Worm (Caenorhabditis elegans) whole organism, L1 larva: Measurements from ENCODE around the gene srz-82.

ENCODE experiments used
- C16A3.4 ChIP-seq: fragments of 150-350 bp; optimal IDR thresholded peaks from 2 replicates; lab custom pipeline; 2014; ENCODE audit warnings: missing biosample characterization, missing genetic modification characterization
- F16B12.6 ChIP-seq: fragments of 150-350 bp; optimal IDR thresholded peaks from 2 replicates; lab custom pipeline; 2014; ENCODE audit warnings: missing biosample characterization, missing genetic modification characterization
- aha-1 ChIP-seq: fragments of 150-350 bp; optimal IDR thresholded peaks from 2 replicates; lab custom pipeline; 2014; ENCODE audit warnings: missing biosample characterization, missing genetic modification characterization
- aly-2 ChIP-seq: fragments of 150-350 bp; optimal IDR thresholded peaks from 2 replicates; lab custom pipeline; 2014; ENCODE audit warnings: missing biosample characterization, missing genetic modification characterization
- ama-1 ChIP-seq: fragments of 150-350 bp; optimal IDR thresholded peaks from 2 replicates; lab custom pipeline; 2014
- blmp-1 ChIP-seq: fragments of 150-350 bp; optimal IDR thresholded peaks from 2 replicates; lab custom pipeline; 2014; ENCODE audit warnings: missing biosample characterization, missing genetic modification characterization
- ceh-8 ChIP-seq: fragments of 200-800 bp; sonication (Bioruptor generic); optimal IDR thresholded peaks from 2 replicates; lab custom pipeline; 2018; ENCODE audit warnings: mild to moderate bottlenecking, missing genetic modification characterization, moderate library complexity, missing compliant biosample characterization
- ceh-82 ChIP-seq, 3 experiments: fragments of 150-350 bp in 1 of 3; sonication (generic microtip) in 2 of 3; optimal IDR thresholded peaks; 2 replicates each; lab custom pipeline; 2014 to 2017; ENCODE audit warnings: missing biosample characterization in 3 of 3, missing genetic modification characterization in 3 of 3
- ceh-88 ChIP-seq: fragments of 200-800 bp; sonication (Bioruptor generic); IDR thresholded peaks from 2 replicates; pipeline ENCODE4 v1.3.6; 2022; ENCODE audit warnings: missing genetic modification characterization, missing compliant biosample characterization
- dpl-1 ChIP-seq, 3 experiments: fragments of 150-350 bp in 2 of 3; sonication (generic microtip) in 1 of 3; optimal IDR thresholded peaks; 2 replicates each; lab custom pipeline; 2014 to 2017; ENCODE audit warnings: missing biosample characterization in 3 of 3, missing genetic modification characterization in 3 of 3, missing genetic modification reagents in 3 of 3
- dsc-1 ChIP-seq: sonication (generic microtip); optimal IDR thresholded peaks from 2 replicates; lab custom pipeline; 2016; ENCODE audit warnings: mild to moderate bottlenecking, missing genetic modification characterization, missing compliant biosample characterization
- efl-1 ChIP-seq, 4 experiments: fragments of 150-350 bp; optimal IDR thresholded peaks in 3 of 4; peaks in 1 of 4; 1 replicate in 1 of 4; 2 replicates in 3 of 4; lab custom pipeline; 2014; ENCODE audit warnings: missing biosample characterization in 2 of 4, missing genetic modification characterization in 2 of 4, missing genetic modification reagents in 2 of 4
- efl-3 ChIP-seq: fragments of 200-800 bp; sonication (Bioruptor generic); optimal IDR thresholded peaks from 2 replicates; lab custom pipeline; 2018; ENCODE audit warnings: mild to moderate bottlenecking, missing genetic modification characterization, missing compliant biosample characterization
- egl-13 ChIP-seq: sonication (generic microtip); optimal IDR thresholded peaks from 2 replicates; lab custom pipeline; 2016; ENCODE audit warnings: missing genotype, missing genetic modification reagents, missing genetic modification characterization, missing compliant biosample characterization
- fkh-10 ChIP-seq: sonication (generic microtip); optimal IDR thresholded peaks from 2 replicates; lab custom pipeline; 2017; ENCODE audit warnings: missing biosample characterization, missing genetic modification reagents, missing genetic modification characterization
- fkh-8 ChIP-seq: sonication (generic microtip); optimal IDR thresholded peaks from 2 replicates; lab custom pipeline; 2016; ENCODE audit warnings: mild to moderate bottlenecking, missing genetic modification characterization, missing compliant biosample characterization
- hlh-17 ChIP-seq: fragments of 200-800 bp; sonication (Bioruptor generic); optimal IDR thresholded peaks from 2 replicates; lab custom pipeline; 2018; ENCODE audit warnings: missing genetic modification characterization, mild to moderate bottlenecking, missing compliant biosample characterization, moderate library complexity, borderline replicate concordance
- isw-1 ChIP-seq: fragments of 200-800 bp; sonication (Bioruptor generic); IDR thresholded peaks from 2 replicates; pipeline ENCODE4 v1.3.6; 2022; ENCODE audit warnings: missing genetic modification characterization, missing compliant biosample characterization
- lin-13 ChIP-seq: fragments of 150-350 bp; optimal IDR thresholded peaks from 2 replicates; lab custom pipeline; 2014; ENCODE audit warnings: missing biosample characterization, missing genetic modification reagents, missing genetic modification characterization
- lin-14 ChIP-seq: fragments of 200-800 bp; sonication (Bioruptor generic); optimal IDR thresholded peaks from 2 replicates; lab custom pipeline; 2018; ENCODE audit warnings: mild to moderate bottlenecking, missing genetic modification characterization, moderate library complexity, missing compliant biosample characterization
- lin-15B ChIP-seq: fragments of 150-350 bp; sonication (generic microtip); optimal IDR thresholded peaks from 3 replicates; lab custom pipeline; 2014; ENCODE audit warnings: missing biosample characterization, missing genetic modification characterization
- lin-35 ChIP-seq, 2 experiments: fragments of 150-350 bp; optimal IDR thresholded peaks; 2 replicates each; lab custom pipeline; 2014; ENCODE audit warnings: missing biosample characterization in 2 of 2, missing genetic modification characterization in 2 of 2, missing genetic modification reagents in 2 of 2
- lin-39 ChIP-seq: fragments of 150-350 bp; optimal IDR thresholded peaks from 2 replicates; lab custom pipeline; 2014; ENCODE audit warnings: missing biosample characterization, missing genetic modification reagents, missing genetic modification characterization
- lir-3 ChIP-seq: sonication (generic microtip); optimal IDR thresholded peaks from 2 replicates; lab custom pipeline; 2016; ENCODE audit warnings: mild to moderate bottlenecking, missing genetic modification characterization, moderate library complexity, missing compliant biosample characterization; ENCODE audit not compliant: poor library complexity
- lsy-2 ChIP-seq, 2 experiments: fragments of 150-350 bp; optimal IDR thresholded peaks; 2 replicates each; lab custom pipeline; 2014; ENCODE audit warnings: missing biosample characterization in 2 of 2, missing genetic modification characterization in 2 of 2
- mab-9 ChIP-seq: fragments of 200-800 bp; sonication (Bioruptor generic); IDR thresholded peaks from 2 replicates; pipeline ENCODE4 v1.3.6; 2022; ENCODE audit warnings: missing genetic modification reagents, missing genetic modification characterization, missing compliant biosample characterization
- mdl-1 ChIP-seq, 2 experiments: fragments of 150-350 bp; optimal IDR thresholded peaks; 2 replicates each; lab custom pipeline; 2014 to 2017; ENCODE audit warnings: missing biosample characterization in 2 of 2, missing genetic modification characterization in 2 of 2, inconsistent platforms in 1 of 2
- nhr-19 ChIP-seq: fragments of 200-800 bp; sonication (Bioruptor generic); conservative IDR thresholded peaks from 2 replicates; pipeline ENCODE4 v1.3.6; 2022; ENCODE audit warnings: missing genetic modification characterization, missing compliant biosample characterization
- nhr-20 ChIP-seq: sonication (generic microtip); optimal IDR thresholded peaks from 2 replicates; lab custom pipeline; 2016; ENCODE audit warnings: mild to moderate bottlenecking, missing genetic modification characterization, missing compliant biosample characterization
- nhr-47 ChIP-seq: sonication (generic microtip); optimal IDR thresholded peaks from 2 replicates; lab custom pipeline; 2016; ENCODE audit warnings: mild to moderate bottlenecking, missing genetic modification characterization, moderate library complexity, missing compliant biosample characterization
- nhr-71 ChIP-seq: sonication (generic microtip); optimal IDR thresholded peaks from 2 replicates; lab custom pipeline; 2016; ENCODE audit warnings: mild to moderate bottlenecking, missing genetic modification characterization, moderate library complexity, missing compliant biosample characterization
- nhr-76 ChIP-seq: sonication (generic microtip); optimal IDR thresholded peaks from 2 replicates; lab custom pipeline; 2017; ENCODE audit warnings: missing biosample characterization, missing genetic modification characterization
- nhr-77 ChIP-seq: fragments of 150-350 bp; optimal IDR thresholded peaks from 2 replicates; lab custom pipeline; 2014; ENCODE audit warnings: missing biosample characterization, missing genetic modification characterization
- nhr-85 ChIP-seq: sonication (generic microtip); peaks from one replicate; lab custom pipeline; 2016; ENCODE audit warnings: missing genetic modification characterization, inconsistent platforms, missing compliant biosample characterization
- nhr-90 ChIP-seq: sonication (generic microtip); optimal IDR thresholded peaks from 2 replicates; lab custom pipeline; 2016; ENCODE audit warnings: mild to moderate bottlenecking, missing genetic modification characterization, missing compliant biosample characterization; ENCODE audit not compliant: poor library complexity
- pqm-1 ChIP-seq: sonication (generic microtip); optimal IDR thresholded peaks from 3 replicates; lab custom pipeline; 2017; ENCODE audit warnings: missing biosample characterization, missing genetic modification characterization
- skn-1 ChIP-seq: fragments of 150-350 bp; optimal IDR thresholded peaks from 2 replicates; lab custom pipeline; 2014; ENCODE audit warnings: missing biosample characterization, missing genetic modification characterization
- snpc-4 ChIP-seq: fragments of 150-350 bp; optimal IDR thresholded peaks from 2 replicates; lab custom pipeline; 2014; ENCODE audit warnings: missing biosample characterization, missing genetic modification characterization
- snu-23 ChIP-seq: sonication (generic microtip); optimal IDR thresholded peaks from 2 replicates; lab custom pipeline; 2016; ENCODE audit warnings: missing genetic modification characterization, missing compliant biosample characterization
- sox-4 ChIP-seq: sonication (generic microtip); optimal IDR thresholded peaks from 2 replicates; lab custom pipeline; 2016; ENCODE audit warnings: missing genetic modification characterization, missing compliant biosample characterization
- sup-37 ChIP-seq: fragments of 200-800 bp; sonication (Bioruptor generic); optimal IDR thresholded peaks from 2 replicates; lab custom pipeline; 2018; ENCODE audit warnings: mild to moderate bottlenecking, missing genetic modification characterization, missing compliant biosample characterization
- swsn-7 ChIP-seq: sonication (generic microtip); optimal IDR thresholded peaks from 2 replicates; lab custom pipeline; 2016; ENCODE audit warnings: missing genetic modification characterization, missing compliant biosample characterization
- tbx-2 ChIP-seq: sonication (generic microtip); optimal IDR thresholded peaks from 2 replicates; lab custom pipeline; 2016; ENCODE audit warnings: missing genetic modification characterization, missing compliant biosample characterization
- unc-130 ChIP-seq: fragments of 150-350 bp; optimal IDR thresholded peaks from 2 replicates; lab custom pipeline; 2017; ENCODE audit warnings: missing biosample characterization, missing genetic modification characterization, inconsistent platforms
- unc-62 ChIP-seq: fragments of 150-350 bp; optimal IDR thresholded peaks from 2 replicates; lab custom pipeline; 2014; ENCODE audit warnings: missing biosample characterization, missing genetic modification reagents, missing genetic modification characterization
- unc-86 ChIP-seq: sonication (generic microtip); optimal IDR thresholded peaks from 2 replicates; lab custom pipeline; 2016; ENCODE audit warnings: missing genetic modification characterization, missing compliant biosample characterization
- unc-98 ChIP-seq: fragments of 200-800 bp; sonication (Bioruptor generic); IDR thresholded peaks from 2 replicates; pipeline ENCODE4 v1.3.6; 2022; ENCODE audit warnings: missing genetic modification characterization, missing compliant biosample characterization
- xbp-1 ChIP-seq: sonication (generic microtip); optimal IDR thresholded peaks from 2 replicates; lab custom pipeline; 2016; ENCODE audit warnings: missing genetic modification characterization, missing compliant biosample characterization
- ztf-4 ChIP-seq: fragments of 150-350 bp; optimal IDR thresholded peaks from 2 replicates; lab custom pipeline; 2014; ENCODE audit warnings: missing biosample characterization, missing genetic modification characterization

The srz-82 gene

DNA sequence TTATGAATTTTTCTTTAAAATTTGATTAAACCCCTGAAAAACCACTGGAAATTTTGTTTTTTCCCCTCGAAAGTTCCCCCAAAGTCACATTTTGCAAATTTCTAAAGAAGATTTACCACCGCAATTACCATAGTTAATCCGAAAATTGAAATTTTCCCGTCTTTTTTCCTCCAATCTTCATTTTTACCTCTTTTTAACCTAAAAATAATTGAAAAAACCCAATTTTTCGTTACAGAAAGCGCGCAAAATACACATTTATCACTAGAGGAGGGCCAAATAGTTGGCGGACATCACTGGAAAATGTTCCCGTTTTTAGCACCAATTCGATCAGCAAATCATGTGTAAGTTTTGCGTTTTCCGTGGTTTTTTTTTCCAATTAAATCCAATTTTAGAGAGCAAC, 33.9 kb downstream of the srz-82 start, which contains the start of gene unc-33:
Gene unc-33, plus strand, starts transcription at position 301 of the 400 bp plus-strand sequence.
- TF ChIP-seq nhr-76 (tag; lab: Kevin White, UChicago) (no peak), lin-39 (tag; lab: Kevin White, UChicago) (no peak)

DNA sequence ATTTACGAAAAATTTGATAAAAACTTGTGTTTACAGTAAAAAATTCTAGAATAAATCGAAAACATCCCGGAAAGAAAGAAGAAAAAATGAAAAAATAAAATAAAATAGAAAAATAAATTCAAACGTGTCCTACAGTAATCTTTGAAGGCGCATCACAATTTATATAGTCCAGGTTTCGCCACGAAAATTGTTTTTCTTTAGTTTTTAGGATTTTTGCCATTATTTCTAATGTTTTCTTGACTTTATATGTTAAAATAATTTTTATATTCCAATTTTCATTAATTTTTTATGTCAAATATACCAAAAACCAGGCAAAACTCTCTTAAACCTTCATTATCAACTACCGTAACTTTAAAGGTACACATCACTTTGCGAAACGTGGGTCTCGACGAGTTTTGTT, 34.9 kb downstream of the srz-82 start:
- TF ChIP-seq aly-2 (tag; lab: Kevin White, UChicago) (no peak), skn-1 (no peak)

- TF ChIP-seq tbx-2 (tag; lab: Kevin White, UChicago), result peak; percentile 63
- TF ChIP-seq sup-37 (GFP tag; lab: Kevin White, UChicago), result no peak
- TF ChIP-seq ama-1 (lab: Kevin White, UChicago), result no peak
- no peak for TF ChIP-seq mab-9 (GFP tag; lab: Robert Waterston, UW)
- TF ChIP-seq swsn-7 (tag; lab: Kevin White, UChicago), result peak; percentile 76
- peak; percentile 16 to 28 for TF ChIP-seq lin-35 (GFP tag; optimal IDR thresholded peaks at IDR 0.05; lab: Kevin White, UChicago)
- TF ChIP-seq skn-1, result no peak
- no peak for TF ChIP-seq ztf-4
- TF ChIP-seq nhr-19, result peak; percentile 32
- TF ChIP-seq blmp-1 (tag; lab: Kevin White, UChicago), result peak; percentile 98
- peak; percentile 31 to 60 for TF ChIP-seq lsy-2 (tag; optimal IDR thresholded peaks at IDR 0.05; lab: Kevin White, UChicago)
- TF ChIP-seq efl-1 (optimal IDR thresholded peaks at IDR 0.05; lab: Kevin White, UChicago), result peak; percentile 76 to 91
- TF ChIP-seq efl-1 (GFP tag; optimal IDR thresholded peaks at IDR 0.05 in 1 of 2; lab: Kevin White, UChicago), result peak; percentile 26 to 89
- TF ChIP-seq sox-4, result no peak
- peak in 1 of 2 experiments; percentile 41 for TF ChIP-seq mdl-1 (tag; optimal IDR thresholded peaks at IDR 0.05; lab: Kevin White, UChicago)
- no peak for TF ChIP-seq ceh-88
- TF ChIP-seq snpc-4, result peak; percentile 88
- peak; percentile 3 for TF ChIP-seq lin-13
- peak; percentile 54 for TF ChIP-seq isw-1 (GFP tag; lab: Robert Waterston, UW)
- TF ChIP-seq dpl-1 (GFP tag; optimal IDR thresholded peaks at IDR 0.05; lab: Kevin White, UChicago), result peak; percentile 3 to 33 (median 29)
- no peak for TF ChIP-seq nhr-20 (tag; lab: Kevin White, UChicago)
- peak; percentile 60 for TF ChIP-seq snu-23
- peak; percentile 8 for TF ChIP-seq fkh-8 (tag; lab: Kevin White, UChicago)
- no peak for TF ChIP-seq nhr-77
- peak; percentile 1 for TF ChIP-seq nhr-90
- TF ChIP-seq unc-86 (tag; lab: Kevin White, UChicago), result peak; percentile 63
- no peak for TF ChIP-seq unc-98
- no peak for TF ChIP-seq unc-130 (tag; lab: Kevin White, UChicago)
- TF ChIP-seq efl-3, result no peak
- peak; percentile 0 for TF ChIP-seq ceh-8
- no peak for TF ChIP-seq lin-15B (tag; lab: Kevin White, UChicago)
- TF ChIP-seq C16A3.4 (tag; lab: Kevin White, UChicago), result no peak
- TF ChIP-seq nhr-47, result peak; percentile 74
- TF ChIP-seq lir-3 (tag; lab: Kevin White, UChicago), result no peak
- no peak for TF ChIP-seq nhr-85 (tag; lab: Kevin White, UChicago)
- TF ChIP-seq fkh-10, result peak; percentile 8
- peak; percentile 64 for TF ChIP-seq nhr-71
- TF ChIP-seq pqm-1, result no peak
- peak; percentile 84 for TF ChIP-seq lin-14 (GFP tag; lab: Kevin White, UChicago)
- no peak for TF ChIP-seq aha-1 (tag; lab: Kevin White, UChicago)
- TF ChIP-seq ceh-82 (tag; optimal IDR thresholded peaks at IDR 0.05; lab: Kevin White, UChicago), result peak; percentile 37 to 66 (median 53)
- TF ChIP-seq xbp-1 (tag; lab: Kevin White, UChicago), result peak; percentile 48
- TF ChIP-seq egl-13 (tag; lab: Kevin White, UChicago), result peak; percentile 6
- peak; percentile 4 for TF ChIP-seq F16B12.6 (tag; lab: Kevin White, UChicago)
- TF ChIP-seq dsc-1, result peak; percentile 33
- no peak for TF ChIP-seq unc-62 (GFP tag; lab: Kevin White, UChicago)
- TF ChIP-seq hlh-17, result no peak
Observed at ce11 chrIV:3519352-3519751, 36.7 kb downstream of the srz-82 start.
